Fruit fly (Drosophila melanogaster) whole organism, prepupa: ENCODE data around the gene Myo31DF.

Experiments
- CG10631 ChIP-seq: fragments of 200-800 bp; sonication (Bioruptor generic); optimal IDR thresholded peaks from 2 replicates; lab custom pipeline; 2016; ENCODE audit warnings: missing biosample characterization, missing genetic modification characterization
- CG10669 ChIP-seq: fragments of 200-800 bp; sonication (Bioruptor generic); optimal IDR thresholded peaks from 3 replicates; lab custom pipeline; 2018; ENCODE audit warnings: missing biosample characterization, mild to moderate bottlenecking, missing genetic modification characterization, moderate library complexity
- CG11294 ChIP-seq: fragments of 200-800 bp; sonication (Bioruptor generic); IDR thresholded peaks from 2 replicates; pipeline ENCODE4 v1.3.6; 2022; ENCODE audit warnings: missing biosample characterization, missing genetic modification characterization
- CG11762 ChIP-seq: fragments of 200-800 bp; sonication (Bioruptor generic); optimal IDR thresholded peaks from 3 replicates; lab custom pipeline; 2016; ENCODE audit warnings: missing biosample characterization, missing genetic modification characterization; ENCODE audit not compliant: insufficient read depth
- CG3032 ChIP-seq: fragments of 200-800 bp; optimal IDR thresholded peaks from 2 replicates; lab custom pipeline; 2019; ENCODE audit warnings: missing biosample characterization, mild to moderate bottlenecking, missing genetic modification characterization, moderate library complexity
- CG31627 ChIP-seq: fragments of 200-800 bp; sonication (Bioruptor generic); optimal IDR thresholded peaks from 3 replicates; lab custom pipeline; 2016; ENCODE audit warnings: missing biosample characterization, missing genetic modification characterization
- CG32006 ChIP-seq: fragments of 200-800 bp; sonication (Bioruptor generic); optimal IDR thresholded peaks from 3 replicates; lab custom pipeline; 2017; ENCODE audit warnings: missing biosample characterization, mild to moderate bottlenecking, missing genetic modification characterization
- CG34406 ChIP-seq: fragments of 200-800 bp; sonication (Bioruptor generic); optimal IDR thresholded peaks from 3 replicates; lab custom pipeline; 2016; ENCODE audit warnings: missing biosample characterization, missing genetic modification characterization
- CG3919 ChIP-seq: fragments of 200-800 bp; sonication (Bioruptor generic); optimal IDR thresholded peaks from 3 replicates; lab custom pipeline; 2016; ENCODE audit warnings: missing biosample characterization, missing genetic modification characterization
- CG4318 ChIP-seq: fragments of 200-800 bp; sonication (Bioruptor generic); optimal IDR thresholded peaks from 3 replicates; lab custom pipeline; 2017; ENCODE audit warnings: missing biosample characterization, mild to moderate bottlenecking, missing genetic modification characterization
- CG6163 ChIP-seq: fragments of 200-800 bp; sonication (Bioruptor generic); IDR thresholded peaks from 3 replicates; pipeline ENCODE4 v1.3.6; 2022; ENCODE audit warnings: missing biosample characterization, missing genetic modification characterization
- CG6276 ChIP-seq: fragments of 200-800 bp; sonication (Bioruptor generic); optimal IDR thresholded peaks from 2 replicates; lab custom pipeline; 2017; ENCODE audit warnings: missing biosample characterization, mild to moderate bottlenecking, missing genetic modification characterization
- CG6792 ChIP-seq: fragments of 200-800 bp; sonication (Bioruptor generic); optimal IDR thresholded peaks from 3 replicates; lab custom pipeline; 2016; ENCODE audit warnings: missing biosample characterization, missing genetic modification characterization
- CG6808 ChIP-seq: fragments of 200-800 bp; sonication (Bioruptor generic); optimal IDR thresholded peaks from 3 replicates; lab custom pipeline; 2017; ENCODE audit warnings: missing biosample characterization, missing genetic modification characterization, mild to moderate bottlenecking, moderate library complexity, missing genetic modification reagents
- CG6854 ChIP-seq: fragments of 200-800 bp; sonication (Bioruptor generic); optimal IDR thresholded peaks from 2 replicates; lab custom pipeline; 2017; ENCODE audit warnings: missing biosample characterization, mild to moderate bottlenecking, missing genetic modification characterization
- CG7368 ChIP-seq: fragments of 200-800 bp; sonication (Bioruptor generic); optimal IDR thresholded peaks from 3 replicates; lab custom pipeline; 2016; ENCODE audit warnings: missing biosample characterization, missing genetic modification characterization
- CG8119 ChIP-seq: fragments of 200-800 bp; sonication (Bioruptor generic); IDR thresholded peaks from 3 replicates; pipeline ENCODE4 v1.3.6; 2022; ENCODE audit warnings: missing biosample characterization, missing genetic modification characterization
- CG8319 ChIP-seq: fragments of 200-800 bp; sonication (Bioruptor generic); optimal IDR thresholded peaks from 3 replicates; lab custom pipeline; 2016; ENCODE audit warnings: missing biosample characterization, missing genetic modification characterization
- CG9139 ChIP-seq: fragments of 200-800 bp; sonication (Bioruptor generic); optimal IDR thresholded peaks from 3 replicates; lab custom pipeline; 2017; ENCODE audit warnings: missing biosample characterization, mild to moderate bottlenecking, missing genetic modification characterization
- Eip75B ChIP-seq: fragments of 200-800 bp; sonication (Bioruptor generic); optimal IDR thresholded peaks from 3 replicates; lab custom pipeline; 2016; ENCODE audit warnings: missing biosample characterization, missing genetic modification characterization
- Eip78C ChIP-seq: fragments of 200-800 bp; sonication (Bioruptor generic); peaks from one replicate; lab custom pipeline; 2016; ENCODE audit warnings: missing biosample characterization, missing genetic modification characterization
- Ets96B ChIP-seq: fragments of 200-800 bp; optimal IDR thresholded peaks from 2 replicates; lab custom pipeline; 2019; ENCODE audit warnings: missing biosample characterization, mild to moderate bottlenecking, missing genetic modification characterization, moderate library complexity
- Hr4 ChIP-seq: fragments of 200-800 bp; sonication (Bioruptor generic); optimal IDR thresholded peaks from 3 replicates; lab custom pipeline; 2016; ENCODE audit warnings: missing biosample characterization, missing genetic modification characterization
- Lpt ChIP-seq: fragments of 200-800 bp; sonication (Bioruptor generic); optimal IDR thresholded peaks from 3 replicates; lab custom pipeline; 2016; ENCODE audit warnings: missing biosample characterization, missing genetic modification characterization
- Met ChIP-seq: fragments of 200-800 bp; sonication (Bioruptor generic); optimal IDR thresholded peaks from 3 replicates; lab custom pipeline; 2016; ENCODE audit warnings: missing biosample characterization, missing genetic modification characterization
- OdsH ChIP-seq: fragments of 200-800 bp; sonication (Bioruptor generic); optimal IDR thresholded peaks from 3 replicates; lab custom pipeline; 2016; ENCODE audit warnings: missing biosample characterization, missing genetic modification characterization
- Smox ChIP-seq: fragments of 200-800 bp; sonication (Bioruptor generic); optimal IDR thresholded peaks from 3 replicates; lab custom pipeline; 2016; ENCODE audit warnings: missing biosample characterization, missing genetic modification characterization
- Sox102F ChIP-seq: fragments of 200-800 bp; sonication (Bioruptor generic); optimal IDR thresholded peaks from 2 replicates; lab custom pipeline; 2016; ENCODE audit warnings: missing biosample characterization, mild to moderate bottlenecking, missing genetic modification characterization
- Sox14 ChIP-seq: fragments of 200-800 bp; sonication (Bioruptor generic); optimal IDR thresholded peaks from 3 replicates; lab custom pipeline; 2016; ENCODE audit warnings: missing biosample characterization, missing genetic modification characterization
- achi ChIP-seq: fragments of 200-800 bp; sonication (Bioruptor generic); optimal IDR thresholded peaks from 3 replicates; lab custom pipeline; 2016; ENCODE audit warnings: missing biosample characterization, missing genetic modification characterization
- acj6 ChIP-seq: fragments of 200-800 bp; sonication (Bioruptor generic); optimal IDR thresholded peaks from 3 replicates; lab custom pipeline; 2016; ENCODE audit warnings: missing biosample characterization, missing genetic modification characterization
- cyc ChIP-seq: fragments of 200-800 bp; sonication (Bioruptor generic); optimal IDR thresholded peaks from 3 replicates; lab custom pipeline; 2016; ENCODE audit warnings: missing biosample characterization, missing genetic modification characterization
- dac ChIP-seq: fragments of 200-800 bp; sonication (Bioruptor generic); optimal IDR thresholded peaks from 2 replicates; lab custom pipeline; 2017; ENCODE audit warnings: missing biosample characterization, mild to moderate bottlenecking, missing genetic modification characterization
- eg ChIP-seq: fragments of 200-800 bp; sonication (Bioruptor generic); IDR thresholded peaks from 3 replicates; pipeline ENCODE4 v1.3.6; 2022; ENCODE audit warnings: missing biosample characterization, missing genetic modification characterization
- esn ChIP-seq: fragments of 200-800 bp; sonication (Bioruptor generic); optimal IDR thresholded peaks from 2 replicates; lab custom pipeline; 2016; ENCODE audit warnings: missing biosample characterization, mild to moderate bottlenecking, missing genetic modification characterization, moderate library complexity
- fd59A ChIP-seq: fragments of 200-800 bp; sonication (Bioruptor generic); optimal IDR thresholded peaks from 2 replicates; lab custom pipeline; 2017; ENCODE audit warnings: missing biosample characterization, mild to moderate bottlenecking, missing genetic modification characterization, missing genetic modification reagents
- fd85E ChIP-seq: fragments of 200-800 bp; sonication (Bioruptor generic); optimal IDR thresholded peaks from 3 replicates; lab custom pipeline; 2016; ENCODE audit warnings: missing biosample characterization, missing genetic modification characterization
- fkh ChIP-seq: fragments of 200-800 bp; sonication (Bioruptor generic); optimal IDR thresholded peaks from 3 replicates; lab custom pipeline; 2017; ENCODE audit warnings: missing biosample characterization, mild to moderate bottlenecking, missing genetic modification characterization, moderate library complexity
- lz ChIP-seq: fragments of 200-800 bp; sonication (Bioruptor generic); optimal IDR thresholded peaks from 3 replicates; lab custom pipeline; 2016; ENCODE audit warnings: missing biosample characterization, missing genetic modification characterization
- net ChIP-seq: fragments of 200-800 bp; sonication (Bioruptor generic); optimal IDR thresholded peaks from 3 replicates; lab custom pipeline; 2016; ENCODE audit warnings: missing biosample characterization, missing genetic modification characterization
- salr ChIP-seq, 2 experiments: fragments of 200-800 bp; sonication (Bioruptor generic); optimal IDR thresholded peaks; 3 replicates each; lab custom pipeline; 2016 to 2018; ENCODE audit warnings: missing biosample characterization in 2 of 2, missing genetic modification characterization in 2 of 2, mild to moderate bottlenecking in 1 of 2
- spab ChIP-seq: fragments of 200-800 bp; sonication (Bioruptor generic); optimal IDR thresholded peaks from 2 replicates; lab custom pipeline; 2017; ENCODE audit warnings: missing biosample characterization, mild to moderate bottlenecking, missing genetic modification characterization, missing genetic modification reagents
- ss ChIP-seq, 2 experiments: fragments of 200-800 bp; sonication (Bioruptor generic); optimal IDR thresholded peaks; 2 replicates in 1 of 2; 3 replicates in 1 of 2; lab custom pipeline; 2017 to 2018; ENCODE audit warnings: mild to moderate bottlenecking in 2 of 2, missing biosample characterization in 2 of 2, missing genetic modification characterization in 2 of 2, moderate library complexity in 1 of 2
- svp ChIP-seq: fragments of 200-800 bp; sonication (Bioruptor generic); peaks from one replicate; lab custom pipeline; 2016; ENCODE audit warnings: missing biosample characterization, missing genetic modification characterization
- vri ChIP-seq: fragments of 200-800 bp; sonication (Bioruptor generic); optimal IDR thresholded peaks from 3 replicates; lab custom pipeline; 2016; ENCODE audit warnings: missing biosample characterization, mild to moderate bottlenecking, missing genetic modification characterization

The Myo31DF gene

DNA sequence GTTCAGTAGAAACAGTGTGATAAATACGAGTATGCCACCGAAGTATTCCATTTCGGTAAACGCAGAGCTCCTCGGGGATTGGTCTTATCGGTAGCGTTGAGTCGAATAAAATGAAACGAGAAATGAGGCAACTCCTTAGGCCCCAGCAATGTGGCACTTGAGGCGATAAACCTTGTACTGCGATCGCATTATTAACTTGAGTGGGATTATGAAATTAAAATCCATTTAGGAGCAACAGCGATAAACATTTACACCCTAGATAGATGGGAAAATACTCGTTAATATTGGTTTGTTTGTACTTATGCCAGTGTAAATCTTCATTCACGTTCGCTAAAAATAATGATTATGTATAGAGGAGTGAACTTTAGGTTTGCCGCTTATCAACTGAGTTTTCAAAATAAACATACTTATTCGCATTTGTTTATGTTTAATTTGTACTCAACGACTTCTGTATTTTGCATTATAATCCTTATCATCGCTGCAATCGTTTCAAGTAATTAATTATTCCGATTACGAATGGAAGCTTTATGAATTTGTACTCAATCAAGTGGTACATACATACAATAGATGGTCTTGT, 50.5 kb downstream of the Myo31DF start:
- peak; percentile 78 for TF ChIP-seq svp
- no peak for TF ChIP-seq CG6163 (GFP tag; lab: Robert Waterston, UW)
- no peak for TF ChIP-seq fd85E
- no peak for TF ChIP-seq OdsH (GFP tag; lab: Kevin White, UChicago)
- TF ChIP-seq Hr4 (GFP tag; lab: Kevin White, UChicago), result no peak
- peak; percentile 93 for TF ChIP-seq vri
- no peak for TF ChIP-seq Ets96B (tag; lab: Kevin White, UChicago)
- TF ChIP-seq Eip78C, result peak; percentile 53
- TF ChIP-seq ss (GFP tag; optimal IDR thresholded peaks at IDR 0.05; lab: Kevin White, UChicago), result no peak

DNA sequence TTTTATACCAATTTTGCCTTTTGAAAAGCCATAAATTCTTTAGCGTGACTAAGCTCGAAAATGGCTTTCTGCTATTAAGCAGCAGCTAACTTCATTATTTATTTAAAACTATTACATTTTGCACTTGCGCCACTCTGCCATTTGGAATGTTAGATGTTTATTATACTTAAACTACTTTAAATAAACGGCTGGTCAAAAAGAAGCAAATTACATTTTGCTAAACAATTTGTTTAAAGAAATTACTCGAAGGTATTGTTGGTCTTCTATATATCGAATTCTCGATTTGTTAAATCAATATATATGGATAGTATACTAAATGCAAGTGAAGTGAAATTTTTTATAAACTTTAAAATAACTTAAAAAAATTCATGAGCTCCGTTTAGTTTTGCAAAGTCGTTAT, 54.3 kb downstream of the Myo31DF start, which contains the start of gene ppk10:
Gene ppk10, minus strand, starts transcription at position 101 of the 400 bp plus-strand sequence.
- no peak for TF ChIP-seq Lpt (GFP tag; lab: Kevin White, UChicago)
- no peak for TF ChIP-seq Eip75B (GFP tag; lab: Kevin White, UChicago)
- TF ChIP-seq, all 60 proteins: peak for 0

DNA sequence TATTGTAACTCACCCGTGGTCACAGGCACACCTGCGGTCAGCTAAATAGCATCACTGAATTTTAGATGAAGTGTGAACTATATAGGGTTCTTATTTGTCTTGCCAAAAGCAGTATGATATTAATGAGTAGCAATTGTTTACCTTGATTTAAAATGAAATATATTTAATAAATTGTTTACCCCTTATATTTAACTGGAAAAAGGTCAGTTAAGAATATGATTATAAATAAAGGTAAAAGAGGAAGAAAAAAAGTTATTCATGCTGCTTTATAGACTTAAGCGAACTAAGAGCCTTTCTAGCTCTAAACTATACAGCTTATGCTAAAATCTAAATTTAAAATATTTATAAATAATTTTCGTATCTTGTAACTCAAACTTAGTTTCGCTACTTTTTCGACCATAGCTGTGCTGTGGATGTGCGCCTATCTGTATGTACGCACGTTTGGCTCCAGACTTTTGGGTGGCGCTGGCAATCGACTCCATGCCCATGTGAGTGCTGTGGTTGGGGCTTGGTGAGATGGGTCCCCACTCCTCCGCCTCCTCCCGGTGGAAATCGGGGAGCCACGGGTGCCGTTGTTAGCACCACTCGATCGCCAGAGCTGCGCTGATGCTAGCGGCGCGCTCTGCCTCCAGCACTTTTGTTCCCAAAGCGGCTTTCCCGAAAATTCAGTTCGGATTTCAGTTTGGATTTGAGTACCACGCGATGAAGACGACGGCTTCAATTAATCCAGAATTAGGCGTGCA, 64.4 kb downstream of the Myo31DF start, which contains the start of gene loh:
Gene loh, plus strand, starts transcription at position 487 of the 743 bp plus-strand sequence.
- TF ChIP-seq eg (no peak), Lpt (GFP tag; lab: Kevin White, UChicago) (no peak), CG10669 (GFP tag; lab: Kevin White, UChicago) (no peak), svp (no peak), CG3032 (peak; percentile 29), spab (GFP tag; lab: Kevin White, UChicago) (no peak), Met (GFP tag; lab: Kevin White, UChicago) (no peak), Eip78C (peak; percentile 86), CG32006 (GFP tag; lab: Kevin White, UChicago) (no peak), CG11294 (GFP tag; lab: Robert Waterston, UW) (no peak), CG11762 (GFP tag; lab: Kevin White, UChicago) (no peak), salr (GFP tag; optimal IDR thresholded peaks at IDR 0.05; lab: Kevin White, UChicago) (no peak), Hr4 (GFP tag; lab: Kevin White, UChicago) (peak; percentile 32), dac (GFP tag; lab: Kevin White, UChicago) (no peak), CG34406 (GFP tag; lab: Kevin White, UChicago) (no peak), CG9139 (no peak), CG8119 (GFP tag; lab: Robert Waterston, UW) (no peak), net (no peak), fd59A (GFP tag; lab: Kevin White, UChicago) (no peak), CG6854 (GFP tag; lab: Kevin White, UChicago) (no peak), achi (GFP tag; lab: Kevin White, UChicago) (no peak), CG6163 (GFP tag; lab: Robert Waterston, UW) (no peak), CG6276 (GFP tag; lab: Kevin White, UChicago) (no peak), CG31627 (GFP tag; lab: Kevin White, UChicago) (no peak), CG3919 (GFP tag; lab: Kevin White, UChicago) (no peak), Sox14 (GFP tag; lab: Kevin White, UChicago) (no peak), CG6792 (GFP tag; lab: Kevin White, UChicago) (peak; percentile 37), fd85E (no peak), esn (peak; percentile 60), CG7368 (GFP tag; lab: Kevin White, UChicago) (no peak), fkh (no peak), Smox (no peak), acj6 (GFP tag; lab: Kevin White, UChicago) (peak; percentile 40), OdsH (GFP tag; lab: Kevin White, UChicago) (peak; percentile 50), CG8319 (no peak), cyc (no peak), CG10631 (GFP tag; lab: Kevin White, UChicago) (peak; percentile 49), lz (GFP tag; lab: Kevin White, UChicago) (peak; percentile 1), CG4318 (no peak), Sox102F (GFP tag; lab: Kevin White, UChicago) (no peak), CG6808 (GFP tag; lab: Kevin White, UChicago) (no peak), Eip75B (GFP tag; lab: Kevin White, UChicago) (no peak)
